Worm (Caenorhabditis elegans) whole organism, young adult: ENCODE measurements around the gene asp-8.

Experiments
- B0019.2 ChIP-seq: fragments of 200-800 bp; sonication (Bioruptor generic); conservative IDR thresholded peaks from 2 replicates; pipeline ENCODE4 v1.3.6; 2022; ENCODE audit warnings: missing genetic modification reagents, missing genetic modification characterization, missing compliant biosample characterization
- K11D2.4 ChIP-seq: fragments of 200-800 bp; sonication (Bioruptor generic); IDR thresholded peaks from 2 replicates; pipeline ENCODE4 v1.3.6; 2022; ENCODE audit warnings: missing genetic modification reagents, missing genetic modification characterization, missing compliant biosample characterization
- ceh-79 ChIP-seq: sonication (generic microtip); optimal IDR thresholded peaks from 2 replicates; lab custom pipeline; 2017; ENCODE audit warnings: mild to moderate bottlenecking, missing genetic modification characterization, missing compliant biosample characterization
- ets-4 ChIP-seq: fragments of 200-800 bp; sonication (Bioruptor generic); optimal IDR thresholded peaks from 2 replicates; lab custom pipeline; 2018; ENCODE audit warnings: mild to moderate bottlenecking, missing genetic modification characterization, missing compliant biosample characterization
- hmg-20 ChIP-seq: fragments of 200-800 bp; sonication (Bioruptor generic); IDR thresholded peaks from 2 replicates; pipeline ENCODE4 v1.3.6; 2022; ENCODE audit warnings: missing genetic modification reagents, missing genetic modification characterization, missing compliant biosample characterization
- mxl-1 ChIP-seq: sonication (generic microtip); optimal IDR thresholded peaks from 2 replicates; lab custom pipeline; 2016; ENCODE audit warnings: missing genetic modification characterization, missing compliant biosample characterization
- nfya-1 ChIP-seq: sonication (generic microtip); optimal IDR thresholded peaks from 2 replicates; lab custom pipeline; 2017; ENCODE audit warnings: antibody characterized with exemption, missing compliant biosample characterization, missing genetic modification characterization, borderline replicate concordance; ENCODE audit not compliant: insufficient read depth
- nhr-90 ChIP-seq: sonication (generic microtip); optimal IDR thresholded peaks from 2 replicates; lab custom pipeline; 2016; ENCODE audit warnings: missing genotype, mild to moderate bottlenecking, missing genetic modification characterization, missing compliant biosample characterization
- snpc-4 ChIP-seq, 5 experiments: fragments of 150-350 bp in 1 of 5; sonication (generic microtip) in 4 of 5; optimal IDR thresholded peaks; 2 replicates each; lab custom pipeline; 2014 to 2018; ENCODE audit warnings: missing genetic modification characterization in 5 of 5, missing biosample characterization in 3 of 5, antibody characterized with exemption in 2 of 5, mild to moderate bottlenecking in 2 of 5, missing compliant biosample characterization in 2 of 5, missing genotype in 2 of 5, moderate library complexity in 2 of 5, missing genetic modification reagents in 1 of 5
- sptf-2 ChIP-seq: fragments of 200-800 bp; sonication (Bioruptor generic); optimal IDR thresholded peaks from 2 replicates; lab custom pipeline; 2018; ENCODE audit warnings: mild to moderate bottlenecking, missing genetic modification characterization, missing compliant biosample characterization
- tbx-9 ChIP-seq: sonication (generic microtip); optimal IDR thresholded peaks from 2 replicates; lab custom pipeline; 2016; ENCODE audit warnings: borderline replicate concordance, missing genetic modification characterization, inconsistent platforms, missing compliant biosample characterization
- zim-3 ChIP-seq: sonication (generic microtip); optimal IDR thresholded peaks from 2 replicates; lab custom pipeline; 2017; ENCODE audit warnings: mild to moderate bottlenecking, missing genetic modification characterization, moderate library complexity, missing compliant biosample characterization

DNA sequence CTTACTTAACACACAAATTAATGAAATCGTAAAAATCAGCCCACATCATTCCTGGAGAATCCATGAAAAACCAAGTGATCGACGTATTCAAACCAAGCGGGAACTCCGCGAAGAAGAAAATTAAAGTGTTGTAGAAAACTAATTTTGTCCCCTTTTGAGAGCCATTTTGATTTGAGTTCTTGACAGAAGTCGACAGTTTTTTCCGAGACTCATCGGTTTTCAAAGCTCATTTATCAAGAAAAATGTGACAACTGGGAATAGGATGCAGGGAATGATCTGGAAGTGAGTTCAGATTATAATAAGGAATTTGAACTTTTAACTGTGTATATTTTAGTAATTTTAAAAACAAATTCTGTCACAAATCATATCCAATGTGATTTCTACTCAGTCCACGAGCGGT is 13.0 kb upstream of the asp-8 start, which contains the start of gene srw-135:
- TF ChIP-seq nhr-90 (no peak), hmg-20 (GFP tag; lab: Robert Waterston, UW) (no peak), mxl-1 (tag; lab: Kevin White, UChicago) (no peak), nfya-1 (tag; lab: Kevin White, UChicago) (no peak), sptf-2 (GFP tag; lab: Kevin White, UChicago) (no peak), zim-3 (tag; lab: Kevin White, UChicago) (no peak), K11D2.4 (no peak), ceh-79 (tag; lab: Kevin White, UChicago) (no peak), B0019.2 (GFP tag; lab: Robert Waterston, UW) (no peak), tbx-9 (tag; lab: Kevin White, UChicago) (no peak), snpc-4 (GFP tag; optimal IDR thresholded peaks at IDR 0.05; lab: Kevin White, UChicago) (no peak), snpc-4 (tag; optimal IDR thresholded peaks at IDR 0.05; lab: Kevin White, UChicago) (no peak), ets-4 (no peak)
